Worm (Caenorhabditis elegans) whole organism, L4/young adult: ENCODE data around the gene C16D2.3.

ENCODE experiments used
- W03F9.2 ChIP-seq: fragments of 150-350 bp; optimal IDR thresholded peaks from 2 replicates; lab custom pipeline; 2014; ENCODE audit warnings: missing biosample characterization, missing genetic modification characterization
- dao-5 ChIP-seq: sonication (generic microtip); optimal IDR thresholded peaks from 2 replicates; lab custom pipeline; 2016; ENCODE audit warnings: missing genotype, missing genetic modification characterization, moderate library complexity, missing compliant biosample characterization
- him-1 ChIP-seq: sonication (generic microtip); optimal IDR thresholded peaks from 2 replicates; lab custom pipeline; 2016; ENCODE audit warnings: missing genotype, missing genetic modification reagents, missing genetic modification characterization, missing compliant biosample characterization

- no peak for TF ChIP-seq him-1 (tag; lab: Kevin White, UChicago)
- no peak for TF ChIP-seq dao-5 (tag; lab: Kevin White, UChicago)
- TF ChIP-seq W03F9.2 = no peak
Measured at ce11 chrII:9170851-9171250, 32.9 kb downstream of the C16D2.3 start.
